Worm (Caenorhabditis elegans) whole organism, L1 larva: ENCODE data around the gene Y9C9A.13.

Experiments
- C16A3.4 ChIP-seq: fragments of 150-350 bp; optimal IDR thresholded peaks from 2 replicates; lab custom pipeline; 2014; ENCODE audit warnings: missing biosample characterization, missing genetic modification characterization
- alr-1 ChIP-seq: fragments of 200-800 bp; sonication (Bioruptor generic); optimal IDR thresholded peaks from 2 replicates; lab custom pipeline; 2018; ENCODE audit warnings: borderline replicate concordance, mild to moderate bottlenecking, missing genetic modification characterization, missing compliant biosample characterization
- aly-2 ChIP-seq: fragments of 150-350 bp; optimal IDR thresholded peaks from 2 replicates; lab custom pipeline; 2014; ENCODE audit warnings: missing biosample characterization, missing genetic modification characterization
- blmp-1 ChIP-seq: fragments of 150-350 bp; optimal IDR thresholded peaks from 2 replicates; lab custom pipeline; 2014; ENCODE audit warnings: missing biosample characterization, missing genetic modification characterization
- ceh-8 ChIP-seq: fragments of 200-800 bp; sonication (Bioruptor generic); optimal IDR thresholded peaks from 2 replicates; lab custom pipeline; 2018; ENCODE audit warnings: mild to moderate bottlenecking, missing genetic modification characterization, moderate library complexity, missing compliant biosample characterization
- ceh-88 ChIP-seq: fragments of 200-800 bp; sonication (Bioruptor generic); IDR thresholded peaks from 2 replicates; pipeline ENCODE4 v1.3.6; 2022; ENCODE audit warnings: missing genetic modification characterization, missing compliant biosample characterization
- dpl-1 ChIP-seq, 3 experiments: fragments of 150-350 bp in 2 of 3; sonication (generic microtip) in 1 of 3; optimal IDR thresholded peaks; 2 replicates each; lab custom pipeline; 2014 to 2017; ENCODE audit warnings: missing biosample characterization in 3 of 3, missing genetic modification characterization in 3 of 3, missing genetic modification reagents in 3 of 3
- efl-1 ChIP-seq, 4 experiments: fragments of 150-350 bp; optimal IDR thresholded peaks in 3 of 4; peaks in 1 of 4; 1 replicate in 1 of 4; 2 replicates in 3 of 4; lab custom pipeline; 2014; ENCODE audit warnings: missing biosample characterization in 2 of 4, missing genetic modification characterization in 2 of 4, missing genetic modification reagents in 2 of 4
- efl-3 ChIP-seq: fragments of 200-800 bp; sonication (Bioruptor generic); optimal IDR thresholded peaks from 2 replicates; lab custom pipeline; 2018; ENCODE audit warnings: mild to moderate bottlenecking, missing genetic modification characterization, missing compliant biosample characterization
- egl-13 ChIP-seq: sonication (generic microtip); optimal IDR thresholded peaks from 2 replicates; lab custom pipeline; 2016; ENCODE audit warnings: missing genotype, missing genetic modification reagents, missing genetic modification characterization, missing compliant biosample characterization
- egl-27 ChIP-seq, 2 experiments: fragments of 150-350 bp in 1 of 2; sonication (generic microtip); optimal IDR thresholded peaks; 3 replicates each; lab custom pipeline; 2017 to 2018; ENCODE audit warnings: missing biosample characterization in 2 of 2, missing genetic modification characterization in 2 of 2, missing genetic modification reagents in 2 of 2
- fos-1 ChIP-seq: fragments of 150-350 bp; optimal IDR thresholded peaks from 2 replicates; lab custom pipeline; 2014; ENCODE audit warnings: missing biosample characterization, missing genetic modification characterization
- hpl-2 ChIP-seq: fragments of 150-350 bp; optimal IDR thresholded peaks from 2 replicates; lab custom pipeline; 2014; ENCODE audit warnings: missing biosample characterization, missing genetic modification reagents, missing genetic modification characterization
- irx-1 ChIP-seq: sonication (generic microtip); optimal IDR thresholded peaks from 2 replicates; lab custom pipeline; 2016; ENCODE audit warnings: missing genetic modification characterization, missing compliant biosample characterization
- lin-13 ChIP-seq: fragments of 150-350 bp; optimal IDR thresholded peaks from 2 replicates; lab custom pipeline; 2014; ENCODE audit warnings: missing biosample characterization, missing genetic modification reagents, missing genetic modification characterization
- lin-15B ChIP-seq: fragments of 150-350 bp; sonication (generic microtip); optimal IDR thresholded peaks from 3 replicates; lab custom pipeline; 2014; ENCODE audit warnings: missing biosample characterization, missing genetic modification characterization
- lin-35 ChIP-seq, 2 experiments: fragments of 150-350 bp; optimal IDR thresholded peaks; 2 replicates each; lab custom pipeline; 2014; ENCODE audit warnings: missing biosample characterization in 2 of 2, missing genetic modification characterization in 2 of 2, missing genetic modification reagents in 2 of 2
- mab-9 ChIP-seq: fragments of 200-800 bp; sonication (Bioruptor generic); IDR thresholded peaks from 2 replicates; pipeline ENCODE4 v1.3.6; 2022; ENCODE audit warnings: missing genetic modification reagents, missing genetic modification characterization, missing compliant biosample characterization
- mef-2 ChIP-seq: fragments of 150-350 bp; optimal IDR thresholded peaks from 2 replicates; lab custom pipeline; 2014; ENCODE audit warnings: missing biosample characterization, missing genetic modification characterization
- mep-1 ChIP-seq: fragments of 150-350 bp; optimal IDR thresholded peaks from 2 replicates; lab custom pipeline; 2014; ENCODE audit warnings: missing biosample characterization, missing genetic modification characterization
- nhr-11 ChIP-seq: fragments of 150-350 bp; optimal IDR thresholded peaks from 2 replicates; lab custom pipeline; 2014; ENCODE audit warnings: missing biosample characterization, missing genetic modification characterization
- nhr-12 ChIP-seq: sonication (generic microtip); optimal IDR thresholded peaks from 2 replicates; lab custom pipeline; 2017; ENCODE audit warnings: missing biosample characterization, missing genetic modification characterization
- nhr-28 ChIP-seq: fragments of 150-350 bp; optimal IDR thresholded peaks from 2 replicates; lab custom pipeline; 2014; ENCODE audit warnings: missing biosample characterization, missing genetic modification characterization
- nhr-47 ChIP-seq: sonication (generic microtip); optimal IDR thresholded peaks from 2 replicates; lab custom pipeline; 2016; ENCODE audit warnings: mild to moderate bottlenecking, missing genetic modification characterization, moderate library complexity, missing compliant biosample characterization
- nhr-71 ChIP-seq: sonication (generic microtip); optimal IDR thresholded peaks from 2 replicates; lab custom pipeline; 2016; ENCODE audit warnings: mild to moderate bottlenecking, missing genetic modification characterization, moderate library complexity, missing compliant biosample characterization
- nhr-76 ChIP-seq: sonication (generic microtip); optimal IDR thresholded peaks from 2 replicates; lab custom pipeline; 2017; ENCODE audit warnings: missing biosample characterization, missing genetic modification characterization
- nhr-84 ChIP-seq: sonication (generic microtip); optimal IDR thresholded peaks from 2 replicates; lab custom pipeline; 2017; ENCODE audit warnings: missing biosample characterization, missing genetic modification characterization
- snu-23 ChIP-seq: sonication (generic microtip); optimal IDR thresholded peaks from 2 replicates; lab custom pipeline; 2016; ENCODE audit warnings: missing genetic modification characterization, missing compliant biosample characterization
- sox-4 ChIP-seq: sonication (generic microtip); optimal IDR thresholded peaks from 2 replicates; lab custom pipeline; 2016; ENCODE audit warnings: missing genetic modification characterization, missing compliant biosample characterization
- sup-37 ChIP-seq: fragments of 200-800 bp; sonication (Bioruptor generic); optimal IDR thresholded peaks from 2 replicates; lab custom pipeline; 2018; ENCODE audit warnings: mild to moderate bottlenecking, missing genetic modification characterization, missing compliant biosample characterization
- unc-130 ChIP-seq: fragments of 150-350 bp; optimal IDR thresholded peaks from 2 replicates; lab custom pipeline; 2017; ENCODE audit warnings: missing biosample characterization, missing genetic modification characterization, inconsistent platforms
- unc-30 ChIP-seq: sonication (generic microtip); optimal IDR thresholded peaks from 2 replicates; lab custom pipeline; 2017; ENCODE audit warnings: missing biosample characterization, missing genetic modification characterization
- unc-86 ChIP-seq: sonication (generic microtip); optimal IDR thresholded peaks from 2 replicates; lab custom pipeline; 2016; ENCODE audit warnings: missing genetic modification characterization, missing compliant biosample characterization
- unc-98 ChIP-seq: fragments of 200-800 bp; sonication (Bioruptor generic); IDR thresholded peaks from 2 replicates; pipeline ENCODE4 v1.3.6; 2022; ENCODE audit warnings: missing genetic modification characterization, missing compliant biosample characterization
- vab-15 ChIP-seq: sonication (generic microtip); optimal IDR thresholded peaks from 2 replicates; lab custom pipeline; 2017; ENCODE audit warnings: missing genotype, mild to moderate bottlenecking, missing genetic modification characterization, missing compliant biosample characterization
- xbp-1 ChIP-seq: sonication (generic microtip); optimal IDR thresholded peaks from 2 replicates; lab custom pipeline; 2016; ENCODE audit warnings: missing genetic modification characterization, missing compliant biosample characterization
- ztf-11 ChIP-seq, 2 experiments: sonication (generic microtip); optimal IDR thresholded peaks; 2 replicates each; lab custom pipeline; 2016 to 2017; ENCODE audit warnings: missing genetic modification characterization in 2 of 2, missing biosample characterization in 1 of 2, missing compliant biosample characterization in 1 of 2
- ztf-4 ChIP-seq: fragments of 150-350 bp; optimal IDR thresholded peaks from 2 replicates; lab custom pipeline; 2014; ENCODE audit warnings: missing biosample characterization, missing genetic modification characterization

The Y9C9A.13 gene

DNA sequence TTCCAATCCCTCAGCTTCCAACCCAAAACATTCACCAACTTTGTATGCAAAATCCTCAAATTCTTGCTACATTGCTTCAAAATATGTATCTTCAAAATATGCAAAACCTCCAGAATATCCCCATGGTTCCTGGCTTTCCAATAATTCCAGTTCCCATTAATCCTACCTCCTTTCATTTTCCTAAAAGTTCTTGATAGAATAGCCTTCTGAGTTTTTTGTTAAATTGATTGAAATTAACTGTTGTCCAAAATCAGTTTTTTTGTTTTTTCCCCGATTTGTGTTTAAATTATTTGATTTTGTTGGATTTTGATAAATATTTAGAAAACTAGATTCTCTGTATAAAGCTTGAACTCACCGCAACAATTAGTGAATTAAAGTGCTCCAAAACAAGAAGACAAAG lies 35.8 kb upstream of the Y9C9A.13 start:
- no peak for TF ChIP-seq vab-15 (tag; lab: Kevin White, UChicago)
- TF ChIP-seq, all 84 proteins: peak for 0

DNA sequence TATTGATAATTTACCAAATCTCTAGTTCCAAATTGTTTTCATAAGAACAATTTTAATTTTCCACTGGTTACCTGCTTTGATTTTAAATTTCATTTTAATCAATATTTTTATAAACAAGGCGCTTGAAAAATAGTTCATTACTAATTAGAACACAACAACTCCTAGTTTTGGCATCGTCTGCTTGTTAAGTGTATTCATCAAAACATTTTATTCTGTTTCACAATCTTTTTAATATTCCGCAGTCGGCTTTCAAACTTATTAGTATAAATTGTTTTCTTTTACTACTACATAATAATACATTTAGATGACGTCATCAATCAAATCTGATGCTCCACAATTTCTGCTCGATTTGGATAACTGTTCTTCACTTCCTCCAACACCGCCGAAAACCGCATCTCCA lies 33.1 kb upstream of the Y9C9A.13 start, which contains the start of gene pes-1:
Gene pes-1, plus strand, starts transcription at position 301 of the 400 bp plus-strand sequence.
- TF ChIP-seq efl-1 (optimal IDR thresholded peaks at IDR 0.05; lab: Kevin White, UChicago): no peak
- no peak for TF ChIP-seq efl-1 (GFP tag; optimal IDR thresholded peaks at IDR 0.05 in 1 of 2; lab: Kevin White, UChicago)
- TF ChIP-seq unc-30 (tag; lab: Kevin White, UChicago): no peak
- TF ChIP-seq mep-1 (tag; lab: Kevin White, UChicago): no peak
- TF ChIP-seq nhr-12 (tag; lab: Kevin White, UChicago): no peak
- no peak for TF ChIP-seq ceh-8 (GFP tag; lab: Kevin White, UChicago)
- TF ChIP-seq efl-3 (GFP tag; lab: Kevin White, UChicago): no peak
- no peak for TF ChIP-seq hpl-2
- TF ChIP-seq sox-4 (tag; lab: Kevin White, UChicago): no peak
- TF ChIP-seq ceh-88 (GFP tag; lab: Robert Waterston, UW): no peak
- no peak for TF ChIP-seq unc-98 (GFP tag; lab: Robert Waterston, UW)
- TF ChIP-seq alr-1 (tag; lab: Kevin White, UChicago): no peak
- no peak for TF ChIP-seq nhr-28 (tag; lab: Kevin White, UChicago)
- TF ChIP-seq, all 84 proteins: peak for 0

DNA sequence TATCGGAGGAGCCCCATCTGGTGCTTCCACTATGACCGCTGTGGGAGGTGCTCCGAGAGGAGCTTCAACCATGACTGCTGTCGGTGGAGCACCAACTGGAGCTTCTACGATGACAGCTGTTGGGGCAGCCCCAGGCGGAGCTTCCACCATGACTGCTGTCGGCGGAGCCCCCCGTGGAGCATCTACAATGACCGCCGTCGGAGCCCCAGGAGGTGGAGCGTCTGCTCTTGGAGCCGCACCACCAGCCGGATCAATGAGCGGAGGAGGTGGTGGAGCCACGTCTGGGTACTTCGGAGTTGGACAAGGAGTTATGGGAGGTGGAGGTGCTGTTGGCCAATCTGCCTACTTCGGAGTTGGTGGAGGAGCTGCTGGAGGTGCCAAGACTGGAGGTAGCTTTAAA lies 27.6 kb upstream of the Y9C9A.13 start:
- TF ChIP-seq C16A3.4 (tag; lab: Kevin White, UChicago) (no peak), lin-35 (GFP tag; optimal IDR thresholded peaks at IDR 0.05; lab: Kevin White, UChicago) (no peak), unc-86 (tag; lab: Kevin White, UChicago) (no peak), hpl-2 (no peak), nhr-47 (tag; lab: Kevin White, UChicago) (no peak), ztf-11 (tag; optimal IDR thresholded peaks at IDR 0.05; lab: Kevin White, UChicago) (no peak), mef-2 (no peak), unc-130 (tag; lab: Kevin White, UChicago) (no peak), snu-23 (GFP tag; lab: Kevin White, UChicago) (no peak), nhr-11 (tag; lab: Kevin White, UChicago) (no peak), nhr-84 (tag; lab: Kevin White, UChicago) (no peak), dpl-1 (GFP tag; optimal IDR thresholded peaks at IDR 0.05; lab: Kevin White, UChicago) (no peak), irx-1 (no peak), xbp-1 (no peak), lin-15B (tag; lab: Kevin White, UChicago) (no peak), lin-13 (GFP tag; lab: Kevin White, UChicago) (no peak), alr-1 (tag; lab: Kevin White, UChicago) (no peak)

DNA sequence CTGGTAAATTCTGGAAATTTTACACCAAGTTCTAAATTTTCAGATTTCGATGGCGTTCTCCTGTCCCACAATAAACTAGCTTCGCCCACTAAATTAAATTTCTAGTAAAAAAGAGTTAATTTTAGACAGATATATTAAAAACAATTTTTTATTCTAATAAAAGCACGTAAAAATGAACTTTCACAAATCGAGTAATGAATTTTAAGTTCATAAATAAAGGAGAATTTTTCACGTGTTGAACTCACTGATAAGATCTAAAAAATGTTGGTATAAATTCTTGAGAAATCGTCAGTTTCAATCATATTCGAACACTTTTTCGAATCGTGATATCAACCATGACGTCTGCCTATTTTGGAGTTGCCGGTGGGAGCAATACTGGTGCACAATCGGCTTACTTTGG lies 26.5 kb upstream of the Y9C9A.13 start, which contains the start of gene ssq-2:
Gene ssq-2, plus strand, starts transcription at position 301 of the 400 bp plus-strand sequence.
- TF ChIP-seq egl-27 (tag; optimal IDR thresholded peaks at IDR 0.05; lab: Kevin White, UChicago) (no peak), sup-37 (GFP tag; lab: Kevin White, UChicago) (no peak), ztf-4 (tag; lab: Kevin White, UChicago) (no peak), egl-13 (no peak), efl-1 (optimal IDR thresholded peaks at IDR 0.05; lab: Kevin White, UChicago) (no peak), efl-1 (GFP tag; optimal IDR thresholded peaks at IDR 0.05 in 1 of 2; lab: Kevin White, UChicago) (no peak), mef-2 (no peak), nhr-71 (no peak), lin-35 (GFP tag; optimal IDR thresholded peaks at IDR 0.05; lab: Kevin White, UChicago) (no peak), aly-2 (tag; lab: Kevin White, UChicago) (no peak), lin-15B (tag; lab: Kevin White, UChicago) (no peak), blmp-1 (tag; lab: Kevin White, UChicago) (no peak), mab-9 (GFP tag; lab: Robert Waterston, UW) (no peak), ceh-88 (GFP tag; lab: Robert Waterston, UW) (no peak), nhr-76 (tag; lab: Kevin White, UChicago) (no peak), fos-1 (tag; lab: Kevin White, UChicago) (no peak), efl-3 (GFP tag; lab: Kevin White, UChicago) (no peak), nhr-12 (tag; lab: Kevin White, UChicago) (no peak)
